Worm (Caenorhabditis elegans): ENCODE measurements around the gene skat-1.

Gene skat-1

ce11 chrIII:9035037-9035436 is 38.5 kb upstream of the skat-1 start:
- no peak for TF ChIP-seq ces-1 (GFP tag; optimal IDR thresholded peaks at IDR 0.05)
- TF ChIP-seq ceh-39 (tag; optimal IDR thresholded peaks at IDR 0.05): no peak
- no peak for TF ChIP-seq snpc-4 (tag; optimal IDR thresholded peaks at IDR 0.05)
- no peak for TF ChIP-seq mab-5 (tag; optimal IDR thresholded peaks at IDR 0.05)
- TF ChIP-seq lsy-2 (tag; optimal IDR thresholded peaks at IDR 0.05): no peak
- TF ChIP-seq ham-2 (GFP tag; optimal IDR thresholded peaks at IDR 0.05): no peak
- no peak for TF ChIP-seq zip-8 (tag; optimal IDR thresholded peaks at IDR 0.05)
- no peak for TF ChIP-seq nhr-2 (tag; optimal IDR thresholded peaks at IDR 0.05)

DNA sequence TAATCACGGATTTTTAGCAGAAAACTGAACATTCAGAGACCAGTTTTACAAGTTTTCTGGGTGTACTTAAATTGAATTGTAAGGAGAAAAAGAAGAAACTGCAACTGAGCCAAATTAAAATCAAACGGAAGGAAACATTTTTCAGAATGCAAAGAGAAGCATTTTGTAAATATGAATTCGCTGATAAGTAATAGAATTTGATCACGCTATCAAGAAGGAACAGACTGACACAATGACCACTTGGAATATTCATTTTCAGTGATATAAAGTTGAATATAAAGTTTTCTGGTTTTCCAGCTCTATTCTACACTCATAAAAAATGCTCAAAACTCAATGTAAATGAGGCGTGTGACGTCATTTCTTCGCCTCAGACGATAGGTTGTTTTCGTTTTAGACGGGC is 37.5 kb upstream of the skat-1 start:
- TF ChIP-seq ceh-83 (GFP tag; optimal IDR thresholded peaks at IDR 0.05): no peak
- no peak for TF ChIP-seq blmp-1 (tag; optimal IDR thresholded peaks at IDR 0.05)
- peak; percentile 24 for TF ChIP-seq zip-8 (tag; optimal IDR thresholded peaks at IDR 0.05)
- TF ChIP-seq tbx-8 (GFP tag; optimal IDR thresholded peaks at IDR 0.05): no peak

- TF ChIP-seq drap-1 (GFP tag; optimal IDR thresholded peaks at IDR 0.05) (no peak), ces-1 (GFP tag; optimal IDR thresholded peaks at IDR 0.05) (no peak), lin-13 (tag; optimal IDR thresholded peaks at IDR 0.05) (no peak), zip-8 (tag; optimal IDR thresholded peaks at IDR 0.05) (no peak), bed-3 (GFP tag; optimal IDR thresholded peaks at IDR 0.05) (no peak), nhr-76 (tag; optimal IDR thresholded peaks at IDR 0.05) (no peak), unc-120 (tag; optimal IDR thresholded peaks at IDR 0.05; ENCODE audit: poor library complexity, severe bottlenecking) (no peak), unc-39 (tag; optimal IDR thresholded peaks at IDR 0.05) (no peak), elt-3 (tag; optimal IDR thresholded peaks at IDR 0.05) (no peak), lin-32 (GFP tag; optimal IDR thresholded peaks at IDR 0.05) (no peak), ham-2 (GFP tag; optimal IDR thresholded peaks at IDR 0.05) (no peak)
Measured at ce11 chrIII:9030818-9031217, 34.2 kb upstream of the skat-1 start.

DNA sequence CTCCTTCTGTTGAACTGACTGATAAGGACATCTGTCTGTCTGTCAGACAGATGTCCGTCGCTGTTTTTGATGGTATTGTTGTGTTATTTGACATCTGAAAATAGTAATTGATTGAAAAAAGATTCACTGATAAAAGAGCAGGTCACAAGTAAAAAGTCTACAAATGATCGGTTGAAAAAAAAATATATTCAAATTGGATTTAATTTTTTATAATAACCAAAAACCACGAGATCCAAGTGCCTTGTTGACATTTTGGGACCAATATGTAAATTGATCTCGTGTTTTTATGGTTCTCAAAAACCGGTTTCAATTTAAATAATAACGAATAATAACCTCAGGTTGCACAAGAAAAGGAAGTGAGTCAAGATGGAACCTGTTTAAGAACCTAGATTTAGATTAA is 30.4 kb upstream of the skat-1 start, which contains the start of gene F59B2.13:
TSS of gene F59B2.13 (minus strand) at position 101 of the 400 bp plus-strand sequence.
- TF ChIP-seq lin-32 (GFP tag; optimal IDR thresholded peaks at IDR 0.05) (no peak), flh-1 (GFP tag; optimal IDR thresholded peaks at IDR 0.05) (no peak), nhr-2 (tag; optimal IDR thresholded peaks at IDR 0.05) (no peak), sptf-1 (tag; optimal IDR thresholded peaks at IDR 0.05) (no peak), hlh-1 (tag; optimal IDR thresholded peaks at IDR 0.05) (no peak), mep-1 (tag; optimal IDR thresholded peaks at IDR 0.05) (no peak)

ce11 chrIII:9023601-9024000 is 27.0 kb upstream of the skat-1 start:
- TF ChIP-seq elt-1 (tag; optimal IDR thresholded peaks at IDR 0.05; ENCODE audit: borderline replicate concordance, insufficient read depth) (no peak), nhr-2 (tag; optimal IDR thresholded peaks at IDR 0.05) (no peak), cnd-1 (tag; optimal IDR thresholded peaks at IDR 0.05) (no peak), ceh-43 (GFP tag; optimal IDR thresholded peaks at IDR 0.05) (no peak)

- no peak for TF ChIP-seq drap-1 (GFP tag; optimal IDR thresholded peaks at IDR 0.05)
- no peak for TF ChIP-seq blmp-1 (tag; optimal IDR thresholded peaks at IDR 0.05)
- no peak for TF ChIP-seq pha-4 (tag; optimal IDR thresholded peaks at IDR 0.05)
- no peak for TF ChIP-seq nhr-237 (tag; optimal IDR thresholded peaks at IDR 0.05)
- TF ChIP-seq sptf-1 (tag; optimal IDR thresholded peaks at IDR 0.05): no peak
- no peak for TF ChIP-seq mab-5 (tag; optimal IDR thresholded peaks at IDR 0.05)
Measured at ce11 chrIII:9022535-9022934, 25.9 kb upstream of the skat-1 start, which contains the start of gene F59B2.14. F59B2.14 (minus strand) TSS chrIII:9022635.

DNA sequence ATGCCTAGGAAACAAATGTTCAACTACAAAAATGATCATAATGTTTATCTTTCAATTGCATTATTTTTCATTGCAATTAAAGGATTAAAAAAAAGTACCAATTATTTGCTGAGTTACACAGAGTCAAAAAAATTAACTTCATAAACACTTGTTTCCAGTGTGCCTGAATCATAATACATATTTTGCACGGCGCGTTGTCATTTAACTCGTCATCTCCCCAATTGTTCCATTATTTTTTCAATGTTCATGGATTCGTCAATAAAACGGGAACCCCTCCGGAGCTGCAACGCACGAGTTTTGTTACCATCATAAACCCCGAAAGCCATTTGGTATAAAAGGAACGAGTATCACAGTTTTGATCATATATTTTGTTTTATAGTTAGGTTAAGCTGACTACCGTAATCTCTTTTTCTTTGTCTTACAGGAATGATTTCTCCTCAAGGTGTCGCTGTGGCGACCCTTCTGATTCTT is 20.6 kb upstream of the skat-1 start, which contains the start of gene F59B2.12:
TSS of gene F59B2.12 (plus strand) at position 421 of the 471 bp plus-strand sequence.
- TF ChIP-seq nhr-28 (tag; optimal IDR thresholded peaks at IDR 0.05): no peak
- no peak for TF ChIP-seq unc-39 (tag; optimal IDR thresholded peaks at IDR 0.05)
- TF ChIP-seq lin-32 (GFP tag; optimal IDR thresholded peaks at IDR 0.05): no peak
